Worm (Caenorhabditis elegans): ENCODE results near the gene bus-2.

DNA sequence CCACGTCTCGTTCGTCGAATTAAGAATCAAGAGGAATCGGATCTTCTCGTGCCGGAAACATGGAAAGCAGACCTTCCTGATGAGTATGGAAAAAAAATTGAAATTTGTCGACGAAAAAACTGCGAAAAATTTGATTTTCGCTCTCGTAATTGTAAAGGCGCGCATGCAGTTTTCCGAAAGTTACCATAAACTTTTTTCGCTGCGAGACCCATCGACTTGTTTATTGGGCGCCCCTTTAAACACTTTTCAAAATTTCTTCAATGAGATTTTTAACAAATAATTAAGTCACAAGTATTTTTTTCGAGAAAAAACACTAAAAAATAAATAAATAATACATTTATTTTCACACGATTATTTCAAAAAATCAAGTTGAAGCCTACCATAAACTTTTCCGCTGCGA is 39.0 kb upstream of the bus-2 start:
- TF ChIP-seq W03F9.2 (tag; optimal IDR thresholded peaks at IDR 0.05) (no peak), him-1 (tag; optimal IDR thresholded peaks at IDR 0.05) (no peak)
